Worm (Caenorhabditis elegans): ENCODE measurements around the gene H02F09.3.

The H02F09.3 gene

DNA sequence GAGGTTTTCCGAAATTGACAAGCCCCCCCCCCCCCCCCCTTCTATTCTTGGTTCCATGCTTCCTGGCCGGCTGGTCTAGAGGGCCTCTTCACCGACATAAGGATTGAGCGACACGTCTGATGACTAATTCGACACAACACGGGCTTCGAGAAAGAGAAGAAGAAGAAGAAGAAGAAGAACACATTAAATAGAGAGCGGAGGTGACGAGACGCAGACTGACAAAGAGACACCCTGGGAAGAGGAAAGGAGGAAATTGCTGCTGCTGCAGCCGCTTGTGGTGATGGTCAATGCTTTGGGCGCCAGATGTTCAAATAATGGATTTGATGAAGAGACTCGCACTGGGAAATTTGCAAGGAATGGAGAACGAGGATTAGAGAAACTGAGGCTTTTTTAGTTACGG, 43.9 kb upstream of the H02F09.3 start (continued):
- no peak for TF ChIP-seq unc-62 (GFP tag; optimal IDR thresholded peaks at IDR 0.05)
- TF ChIP-seq ceh-28 (tag; optimal IDR thresholded peaks at IDR 0.05), result no peak
- TF ChIP-seq nhr-12 (tag; optimal IDR thresholded peaks at IDR 0.05), result no peak
- peak; percentile 84 for TF ChIP-seq lin-39 (tag; optimal IDR thresholded peaks at IDR 0.05)
- no peak for TF ChIP-seq sea-2 (GFP tag; optimal IDR thresholded peaks at IDR 0.05)
- no peak for TF ChIP-seq ceh-9 (tag; optimal IDR thresholded peaks at IDR 0.05)

DNA sequence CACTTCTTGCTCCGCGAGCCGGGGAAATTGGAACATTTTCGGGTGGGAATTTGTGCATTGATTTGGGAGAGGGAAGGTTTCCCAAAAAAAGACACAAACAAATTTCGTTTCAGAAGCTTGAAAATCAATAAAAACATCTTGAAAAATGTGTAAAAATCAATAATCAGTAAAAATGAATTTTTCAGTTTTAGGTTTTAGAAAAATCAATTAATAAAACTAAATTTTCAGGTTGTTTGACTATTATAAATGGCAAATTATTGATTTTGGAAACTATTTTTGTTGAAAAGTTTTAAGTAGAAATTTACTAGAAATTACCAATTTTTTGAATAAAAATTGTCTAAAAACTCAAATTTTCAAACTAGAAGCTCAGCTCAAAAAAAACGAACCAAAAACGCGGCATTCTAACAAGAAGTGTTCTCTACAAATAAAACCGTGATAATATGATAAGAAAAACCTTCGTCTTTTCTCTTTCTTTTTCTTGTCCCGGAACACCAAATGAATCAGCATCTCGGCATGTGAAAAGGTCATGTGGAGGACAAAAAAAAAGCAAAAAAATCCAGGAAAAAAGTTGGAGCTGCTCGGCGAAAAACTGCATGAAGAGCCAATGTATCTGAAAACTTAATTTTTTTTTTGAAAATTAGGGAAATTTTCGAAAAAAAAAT, 42.8 kb upstream of the H02F09.3 start:
- TF ChIP-seq ceh-28 (tag; optimal IDR thresholded peaks at IDR 0.05), result peak; percentile 60
- no peak for TF ChIP-seq pha-4 (tag; optimal IDR thresholded peaks at IDR 0.05)

DNA sequence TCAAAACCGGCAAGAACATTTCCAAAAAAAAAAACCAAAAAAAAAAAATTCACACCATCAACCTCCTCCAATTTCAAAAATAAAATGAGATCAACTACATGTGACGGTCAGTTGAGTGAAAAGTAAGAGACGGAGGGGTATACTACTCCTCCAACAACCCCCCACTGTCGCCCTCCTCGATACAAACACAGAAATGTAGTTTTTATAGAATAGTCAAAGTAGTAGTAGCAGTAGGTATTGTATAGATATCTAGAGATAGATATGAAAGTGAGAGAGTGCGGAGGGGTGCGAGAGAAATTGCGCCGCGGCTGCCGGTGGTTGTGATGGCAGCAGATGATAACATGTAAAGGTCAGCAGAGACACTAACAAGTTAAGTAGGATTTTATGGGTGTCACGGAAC, 41.1 kb upstream of the H02F09.3 start:
- TF ChIP-seq nhr-237 (tag; optimal IDR thresholded peaks at IDR 0.05) (no peak), nhr-12 (tag; optimal IDR thresholded peaks at IDR 0.05) (no peak), hmg-11 (tag; optimal IDR thresholded peaks at IDR 0.05) (peak; percentile 14), nhr-23 (tag; optimal IDR thresholded peaks at IDR 0.05) (peak; percentile 26), elt-1 (tag; optimal IDR thresholded peaks at IDR 0.05) (peak; percentile 64), lin-15B (tag; optimal IDR thresholded peaks at IDR 0.05) (no peak), jun-1 (tag; optimal IDR thresholded peaks at IDR 0.05) (no peak), nhr-25 (tag; optimal IDR thresholded peaks at IDR 0.05) (peak; percentile 35), nhr-11 (tag; optimal IDR thresholded peaks at IDR 0.05) (no peak)

- no peak for TF ChIP-seq nfya-1 (tag; optimal IDR thresholded peaks at IDR 0.05; ENCODE audit: insufficient read depth)
- TF ChIP-seq hmg-11 (tag; optimal IDR thresholded peaks at IDR 0.05), result no peak
- no peak for TF ChIP-seq nhr-11 (tag; optimal IDR thresholded peaks at IDR 0.05)
- TF ChIP-seq fkh-10 (GFP tag; optimal IDR thresholded peaks at IDR 0.05), result no peak
- no peak for TF ChIP-seq fos-1 (tag; optimal IDR thresholded peaks at IDR 0.05)
- no peak for TF ChIP-seq sea-2 (GFP tag; optimal IDR thresholded peaks at IDR 0.05)
- TF ChIP-seq ceh-9 (tag; optimal IDR thresholded peaks at IDR 0.05), result no peak
- TF ChIP-seq ZK546.5 (tag; optimal IDR thresholded peaks at IDR 0.05), result no peak
- TF ChIP-seq elt-2 (tag; optimal IDR thresholded peaks at IDR 0.05), result no peak
- no peak for TF ChIP-seq nhr-237 (tag; optimal IDR thresholded peaks at IDR 0.05)
- no peak for TF ChIP-seq snpc-4 (tag; optimal IDR thresholded peaks at IDR 0.05)
- TF ChIP-seq jun-1 (tag; optimal IDR thresholded peaks at IDR 0.05), result no peak
- TF ChIP-seq nhr-12 (tag; optimal IDR thresholded peaks at IDR 0.05), result no peak
These were observed 40.4 kb upstream of the H02F09.3 start for ce11 chrX:1528107-1528506.

ce11 chrX:1529013-1529412, 39.5 kb upstream of the H02F09.3 start:
- TF ChIP-seq ztf-11 (tag; optimal IDR thresholded peaks at IDR 0.05), result no peak
- TF ChIP-seq nfya-1 (tag; optimal IDR thresholded peaks at IDR 0.05; ENCODE audit: insufficient read depth), result peak; percentile 55
- TF ChIP-seq ztf-4 (tag; optimal IDR thresholded peaks at IDR 0.05), result no peak
- no peak for TF ChIP-seq unc-62 (GFP tag; optimal IDR thresholded peaks at IDR 0.05)
- TF ChIP-seq nhr-28 (tag; optimal IDR thresholded peaks at IDR 0.05), result no peak
- no peak for TF ChIP-seq snpc-4 (tag; optimal IDR thresholded peaks at IDR 0.05)
- no peak for TF ChIP-seq egl-5 (tag; optimal IDR thresholded peaks at IDR 0.05)
- TF ChIP-seq ceh-28 (tag; optimal IDR thresholded peaks at IDR 0.05), result no peak
- no peak for TF ChIP-seq ceh-9 (tag; optimal IDR thresholded peaks at IDR 0.05)
- no peak for TF ChIP-seq eor-1 (tag; optimal IDR thresholded peaks at IDR 0.05)
- TF ChIP-seq lin-15B (tag; optimal IDR thresholded peaks at IDR 0.05), result no peak
- no peak for TF ChIP-seq nhr-23 (tag; optimal IDR thresholded peaks at IDR 0.05)
- TF ChIP-seq mdl-1 (tag; optimal IDR thresholded peaks at IDR 0.05), result no peak
- TF ChIP-seq sea-2 (GFP tag; optimal IDR thresholded peaks at IDR 0.05), result no peak
- TF ChIP-seq nhr-11 (tag; optimal IDR thresholded peaks at IDR 0.05), result no peak
- no peak for TF ChIP-seq fos-1 (tag; optimal IDR thresholded peaks at IDR 0.05)
- no peak for TF ChIP-seq ceh-82 (tag; optimal IDR thresholded peaks at IDR 0.05)
- no peak for TF ChIP-seq elt-1 (tag; optimal IDR thresholded peaks at IDR 0.05)
- TF ChIP-seq unc-39 (tag; optimal IDR thresholded peaks at IDR 0.05), result no peak
- TF ChIP-seq ama-1 (optimal IDR thresholded peaks at IDR 0.05), result no peak
- TF ChIP-seq pha-4 (tag; optimal IDR thresholded peaks at IDR 0.05), result peak; percentile 27
- TF ChIP-seq fkh-10 (GFP tag; optimal IDR thresholded peaks at IDR 0.05), result no peak
- peak; percentile 24 for TF ChIP-seq lin-39 (tag; optimal IDR thresholded peaks at IDR 0.05)
- no peak for TF ChIP-seq fkh-2 (tag; optimal IDR thresholded peaks at IDR 0.05)
- no peak for TF ChIP-seq nhr-67 (tag; optimal IDR thresholded peaks at IDR 0.05)
- TF ChIP-seq daf-12 (tag; optimal IDR thresholded peaks at IDR 0.05), result no peak
- TF ChIP-seq nhr-77 (tag; optimal IDR thresholded peaks at IDR 0.05), result no peak
- TF ChIP-seq skn-1 (tag; optimal IDR thresholded peaks at IDR 0.05), result no peak
- TF ChIP-seq lsy-12 (tag; optimal IDR thresholded peaks at IDR 0.05), result no peak
- TF ChIP-seq hmg-11 (tag; optimal IDR thresholded peaks at IDR 0.05), result peak; percentile 53
- no peak for TF ChIP-seq elt-3 (tag; optimal IDR thresholded peaks at IDR 0.05)
- no peak for TF ChIP-seq ZK546.5 (tag; optimal IDR thresholded peaks at IDR 0.05)
- TF ChIP-seq jun-1 (tag; optimal IDR thresholded peaks at IDR 0.05), result no peak
- no peak for TF ChIP-seq R02D3.7 (tag; optimal IDR thresholded peaks at IDR 0.05)
- TF ChIP-seq nhr-43 (tag; optimal IDR thresholded peaks at IDR 0.05; ENCODE audit: poor library complexity, severe bottlenecking), result no peak

Measured in whole organism, L3 larva.